Fruit fly (Drosophila melanogaster) Kc167 (cell line): ENCODE data around the gene CG32277.
A peak's percentile ranks its signal among the peaks of the same experiment; 100 is the strongest.

ENCODE experiments used
- Myc ChIP-seq: fragments of >200 bp; optimal IDR thresholded peaks from 2 replicates; lab custom pipeline; 2017; ENCODE audit warnings: missing external identifiers
- Sin3A ChIP-seq: fragments of >200 bp; optimal IDR thresholded peaks from 2 replicates; lab custom pipeline; 2018; ENCODE audit warnings: missing external identifiers
- h ChIP-seq: fragments of >200 bp; optimal IDR thresholded peaks from 3 replicates; lab custom pipeline; 2018; ENCODE audit warnings: missing external identifiers
- insv ChIP-seq: fragments of >200 bp; optimal IDR thresholded peaks from 3 replicates; lab custom pipeline; 2018; ENCODE audit warnings: missing external identifiers
- psq ChIP-seq: fragments of >200 bp; optimal IDR thresholded peaks from 2 replicates; lab custom pipeline; 2017; ENCODE audit warnings: missing external identifiers
- ttk ChIP-seq: sonication (Bioruptor generic); optimal IDR thresholded peaks from 2 replicates; lab custom pipeline; 2017; ENCODE audit warnings: missing external identifiers

The CG32277 gene

dm6 chr3L:3197464-3197863 is 7.8 kb downstream of the CG32277 start, which contains the start of gene CG14966:
Gene CG14966, minus strand, starts transcription at chr3L:3197631.
- TF ChIP-seq h (lab: Kevin White, UChicago) (no peak), psq (lab: Kevin White, UChicago) (no peak), ttk (lab: Kevin White, UChicago) (no peak), insv (lab: Kevin White, UChicago) (no peak), Myc (no peak), Sin3A (lab: Kevin White, UChicago) (no peak)

DNA sequence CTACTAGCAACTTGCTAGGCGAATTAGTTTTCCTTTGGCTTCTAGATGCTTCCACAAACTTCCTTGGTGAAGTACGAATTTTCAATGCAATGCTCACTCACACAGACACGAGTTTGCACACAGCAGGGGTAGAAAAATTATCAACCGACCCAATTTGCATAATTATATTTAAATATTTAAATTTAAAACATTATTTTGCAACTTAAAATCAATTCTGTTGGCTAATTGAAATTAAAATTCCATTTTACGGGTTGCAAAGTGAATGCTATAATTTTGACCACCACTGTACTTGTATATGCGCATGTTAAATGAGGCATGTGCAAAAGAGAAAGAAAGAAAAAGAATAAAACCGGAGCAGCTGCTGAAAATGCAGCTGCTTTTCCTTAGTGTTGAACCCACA is 11.2 kb downstream of the CG32277 start:
- TF ChIP-seq Myc: no peak
- no peak for TF ChIP-seq h (lab: Kevin White, UChicago)
- TF ChIP-seq insv (lab: Kevin White, UChicago): no peak
- TF ChIP-seq ttk (lab: Kevin White, UChicago): no peak
- TF ChIP-seq psq (lab: Kevin White, UChicago): no peak
- no peak for TF ChIP-seq Sin3A (lab: Kevin White, UChicago)

dm6 chr3L:3192912-3193311 is 12.3 kb downstream of the CG32277 start, which contains the start of gene Hsp83:
Gene Hsp83, plus strand, starts transcription at chr3L:3192969.
- peak; percentile 70 for TF ChIP-seq insv (lab: Kevin White, UChicago)
- TF ChIP-seq h (lab: Kevin White, UChicago): no peak

DNA sequence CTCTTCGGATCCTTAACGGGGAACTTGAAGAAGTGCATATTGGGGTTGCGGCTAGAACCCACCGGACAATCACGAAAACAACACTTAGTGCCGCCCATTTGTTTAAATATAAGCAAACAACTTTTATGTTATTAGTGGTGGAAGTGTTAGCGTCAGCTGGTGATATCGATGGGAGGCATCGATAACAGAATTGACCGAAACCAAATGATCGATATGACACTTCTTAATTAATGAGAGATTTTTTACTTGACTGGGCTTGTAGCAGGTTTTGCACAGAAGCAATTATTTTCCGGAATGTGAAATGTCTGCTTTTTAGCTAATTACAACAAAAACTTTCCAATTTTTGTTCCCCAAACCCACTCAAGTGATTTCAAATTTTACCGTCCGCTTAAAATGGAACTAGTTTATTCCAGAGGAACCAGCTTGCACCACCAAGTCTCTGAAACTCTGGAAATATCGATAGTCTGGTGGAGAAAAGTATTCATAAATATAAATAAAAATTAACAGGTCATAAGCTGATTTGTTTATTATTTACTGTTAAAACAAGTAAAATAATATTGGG is 12.8 kb downstream of the CG32277 start, which contains the start of gene CG14965:
CG14965 (minus strand) TSS at position 159 of the 562 bp plus-strand sequence.
- TF ChIP-seq insv (lab: Kevin White, UChicago): no peak

DNA sequence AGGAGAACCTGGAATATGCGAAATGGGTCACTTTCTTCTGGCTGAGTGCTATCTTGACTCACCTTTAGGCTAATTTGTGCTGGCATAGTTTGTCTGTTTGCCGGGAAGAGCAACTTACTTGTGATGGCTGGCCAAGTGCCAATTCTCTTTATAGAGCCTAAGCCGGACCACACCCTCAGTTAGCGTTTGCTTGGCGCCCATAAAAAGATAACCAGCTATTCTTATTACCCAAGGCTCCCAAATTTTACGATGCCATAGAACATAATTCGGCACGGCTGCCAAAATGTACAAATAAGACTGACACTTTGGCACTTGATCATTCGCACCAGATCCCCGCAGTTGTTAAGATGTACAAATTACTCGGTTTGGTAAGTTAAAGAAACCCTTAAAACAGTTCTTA is 15.6 kb downstream of the CG32277 start, which contains the start of the genes CG42525 and CG14958:
CG42525 (minus strand) TSS at position 101 of the 400 bp plus-strand sequence.
CG14958 (plus strand) TSS at position 332 of the 400 bp plus-strand sequence.
- TF ChIP-seq Myc: no peak
- no peak for TF ChIP-seq psq (lab: Kevin White, UChicago)
- TF ChIP-seq ttk (lab: Kevin White, UChicago): no peak
- TF ChIP-seq h (lab: Kevin White, UChicago): no peak
- no peak for TF ChIP-seq Sin3A (lab: Kevin White, UChicago)
- TF ChIP-seq insv (lab: Kevin White, UChicago): no peak

DNA sequence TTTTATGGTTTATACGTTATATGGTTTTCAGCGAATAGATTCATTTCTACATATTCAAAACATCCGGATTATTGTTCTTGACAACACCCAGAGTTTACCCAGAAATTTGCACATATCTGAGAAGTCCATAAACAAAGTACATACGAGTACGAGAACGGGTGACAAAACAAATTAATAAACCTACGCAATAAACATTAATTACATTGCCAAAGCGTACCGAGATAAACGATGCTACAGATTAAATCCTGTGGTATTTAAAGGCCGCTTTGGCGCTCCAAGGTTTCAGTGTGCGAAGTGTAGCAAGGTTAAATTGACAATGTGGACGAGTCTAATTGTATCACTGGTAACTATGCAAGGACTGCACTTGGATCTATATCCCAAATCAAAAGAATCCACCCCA is 18.0 kb downstream of the CG32277 start, which contains the start of gene CG14957:
CG14957 (plus strand) TSS at position 301 of the 400 bp plus-strand sequence.
- no peak for TF ChIP-seq Sin3A (lab: Kevin White, UChicago)
- no peak for TF ChIP-seq Myc
- no peak for TF ChIP-seq ttk (lab: Kevin White, UChicago)
- no peak for TF ChIP-seq psq (lab: Kevin White, UChicago)
- TF ChIP-seq insv (lab: Kevin White, UChicago): no peak
- TF ChIP-seq h (lab: Kevin White, UChicago): no peak

DNA sequence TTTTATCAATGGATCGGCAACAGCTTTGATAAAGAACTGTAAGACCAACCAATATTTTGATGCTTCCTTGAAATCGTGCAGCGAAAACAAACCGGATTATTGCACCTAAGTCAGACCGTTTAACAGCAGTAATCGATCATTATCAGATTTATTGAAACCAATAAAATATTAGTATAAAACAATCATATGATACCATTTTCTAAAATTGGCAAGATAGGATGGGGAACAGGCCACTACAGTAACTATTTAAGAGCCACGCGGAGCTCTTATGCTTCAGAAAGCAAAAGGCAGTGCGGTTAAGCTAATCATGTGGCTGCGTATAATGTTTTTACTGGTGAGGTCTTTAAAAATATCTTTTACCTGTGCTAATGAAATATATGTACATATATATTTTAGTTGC is 18.9 kb downstream of the CG32277 start, which contains the start of gene CG32284:
CG32284 (plus strand) TSS at position 301 of the 400 bp plus-strand sequence.
- TF ChIP-seq insv (lab: Kevin White, UChicago) (no peak), Myc (no peak), ttk (lab: Kevin White, UChicago) (no peak), Sin3A (lab: Kevin White, UChicago) (no peak), psq (lab: Kevin White, UChicago) (no peak), h (lab: Kevin White, UChicago) (no peak)

DNA sequence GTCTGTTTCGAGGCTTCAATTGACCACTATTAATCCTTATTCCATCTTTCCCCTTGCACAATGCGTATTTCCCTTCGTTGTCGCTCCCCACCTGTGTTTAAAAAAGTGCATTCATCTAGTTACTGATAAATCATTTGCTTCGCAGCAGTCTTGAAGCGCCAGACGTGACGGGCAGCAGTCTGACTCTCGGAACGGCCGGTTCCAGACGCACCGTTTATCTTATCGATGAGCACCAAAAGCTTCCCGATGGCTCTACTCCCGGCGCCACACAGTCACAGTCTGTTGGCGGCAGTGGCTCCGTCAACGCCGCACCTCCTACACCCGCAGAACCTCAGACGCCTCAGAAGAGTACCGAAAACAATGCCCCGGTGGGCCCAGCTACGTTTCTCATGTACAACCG is 21.1 kb downstream of the CG32277 start, which contains the start of gene CG42494:
CG42494 (plus strand) TSS at position 301 of the 400 bp plus-strand sequence.
- TF ChIP-seq ttk (lab: Kevin White, UChicago) (no peak), Sin3A (lab: Kevin White, UChicago) (no peak), h (lab: Kevin White, UChicago) (no peak), Myc (no peak), psq (lab: Kevin White, UChicago) (no peak)

DNA sequence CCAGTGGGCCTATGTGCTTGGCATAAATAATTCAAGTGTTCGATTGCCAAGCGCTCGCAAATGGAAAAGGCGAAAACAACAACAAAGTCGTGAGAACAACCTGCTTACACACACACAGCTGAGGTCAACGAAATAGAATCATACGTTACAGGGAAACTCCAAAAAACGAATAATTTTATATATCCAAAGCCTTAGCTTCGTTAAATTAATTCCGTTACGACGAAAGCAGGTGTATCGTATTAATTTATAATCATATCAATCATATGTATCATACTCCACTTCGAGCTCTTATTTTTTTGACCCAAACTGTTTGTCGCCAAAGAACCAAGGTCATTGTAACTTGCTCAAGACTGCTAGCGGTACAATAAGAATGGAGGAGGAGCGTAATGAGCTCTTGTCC is 25.8 kb downstream of the CG32277 start:
- no peak for TF ChIP-seq h (lab: Kevin White, UChicago)
- TF ChIP-seq Sin3A (lab: Kevin White, UChicago): no peak
- TF ChIP-seq ttk (lab: Kevin White, UChicago): no peak
- no peak for TF ChIP-seq psq (lab: Kevin White, UChicago)
- no peak for TF ChIP-seq insv (lab: Kevin White, UChicago)
- TF ChIP-seq Myc: no peak

DNA sequence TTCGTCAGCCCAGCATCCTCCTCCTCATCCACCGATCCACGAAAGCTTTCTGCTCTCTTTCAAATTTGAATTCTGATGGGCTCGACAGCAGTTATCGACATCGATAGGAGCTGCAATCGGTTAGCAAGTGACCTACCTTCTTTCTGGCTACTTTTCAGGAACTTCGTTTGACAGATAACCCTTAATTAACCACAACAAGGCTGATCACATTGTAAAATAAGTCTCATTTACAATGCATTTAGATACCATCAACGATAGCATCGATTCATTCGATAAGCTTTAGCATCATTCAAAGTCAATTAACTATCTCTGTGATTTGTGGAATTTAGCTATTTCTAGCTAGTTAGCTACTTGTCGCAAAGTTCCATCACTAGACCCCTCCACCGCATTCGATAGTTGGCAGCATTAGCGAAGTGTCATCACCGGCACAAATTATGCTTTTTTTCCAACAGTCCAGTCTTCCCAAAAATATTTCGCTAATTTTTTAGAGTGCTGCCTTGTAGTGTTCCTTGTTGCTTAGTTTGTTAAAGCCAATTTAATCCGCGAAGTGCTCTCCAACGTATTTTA is 26.6 kb downstream of the CG32277 start, which contains the start of the genes MnM and Girdin:
MnM (minus strand) TSS at position 51 of the 567 bp plus-strand sequence.
Girdin (plus strand) TSS at position 401 of the 567 bp plus-strand sequence.
- TF ChIP-seq h (lab: Kevin White, UChicago) (no peak), insv (lab: Kevin White, UChicago) (no peak), ttk (lab: Kevin White, UChicago) (no peak), Sin3A (lab: Kevin White, UChicago) (no peak), Myc (no peak), psq (lab: Kevin White, UChicago) (no peak)

- TF ChIP-seq insv (lab: Kevin White, UChicago): no peak
- no peak for TF ChIP-seq ttk (lab: Kevin White, UChicago)
- TF ChIP-seq psq (lab: Kevin White, UChicago): no peak
- no peak for TF ChIP-seq Myc
- no peak for TF ChIP-seq h (lab: Kevin White, UChicago)
- TF ChIP-seq Sin3A (lab: Kevin White, UChicago): no peak
These were observed 27.4 kb downstream of the CG32277 start for dm6 chr3L:3177872-3178271.

DNA sequence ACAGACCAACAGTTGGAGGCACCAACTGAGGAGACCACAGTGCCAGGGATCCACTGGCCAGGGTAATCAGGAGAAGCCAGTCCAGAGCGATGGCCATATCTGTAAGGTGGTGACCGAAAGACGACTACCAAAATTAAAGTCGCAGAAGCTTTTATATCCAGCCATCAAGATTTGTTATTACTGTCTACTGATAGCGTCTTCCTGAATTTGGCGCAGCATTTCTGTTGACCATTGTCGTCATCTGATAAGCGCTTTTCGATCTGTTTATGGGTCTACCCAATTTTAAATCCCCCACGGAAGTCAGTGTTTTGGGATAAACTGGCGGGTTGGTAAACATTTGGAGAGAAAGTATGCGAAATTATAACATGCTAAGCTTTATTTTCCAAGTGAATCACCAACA is 32.8 kb downstream of the CG32277 start, which contains the start of gene CG14963:
CG14963 (minus strand) TSS at position 101 of the 400 bp plus-strand sequence.
- TF ChIP-seq psq (lab: Kevin White, UChicago): no peak
- TF ChIP-seq insv (lab: Kevin White, UChicago): no peak
- TF ChIP-seq h (lab: Kevin White, UChicago): no peak
- no peak for TF ChIP-seq Myc
- TF ChIP-seq ttk (lab: Kevin White, UChicago): no peak
